Worm (Caenorhabditis elegans) whole organism, midembryonic: ENCODE results near the gene K04C2.5.

ENCODE experiments used
- T22C8.4 ChIP-seq: fragments of 200-800 bp; sonication (Bioruptor generic); IDR thresholded peaks from 2 replicates; pipeline ENCODE4 v1.3.6; 2022; ENCODE audit warnings: missing genetic modification characterization, missing compliant biosample characterization
- cog-1 ChIP-seq: sonication (generic microtip); optimal IDR thresholded peaks from 2 replicates; lab custom pipeline; 2016; ENCODE audit warnings: missing genetic modification characterization, missing compliant biosample characterization
- klf-2 ChIP-seq: fragments of 200-800 bp; sonication (Bioruptor generic); conservative IDR thresholded peaks from 2 replicates; pipeline ENCODE4 v1.3.6; 2022; ENCODE audit warnings: missing genetic modification reagents, missing genetic modification characterization, missing compliant biosample characterization
- med-1 ChIP-seq: sonication (generic microtip); optimal IDR thresholded peaks from 2 replicates; lab custom pipeline; 2017; ENCODE audit warnings: missing genetic modification characterization, mild to moderate bottlenecking, missing compliant biosample characterization, antibody characterized with exemption, missing genetic modification reagents; ENCODE audit not compliant: insufficient read depth
- ref-1 ChIP-seq: fragments of 200-800 bp; sonication (Bioruptor generic); conservative IDR thresholded peaks from 2 replicates; pipeline ENCODE4 v1.3.6; 2022; ENCODE audit warnings: missing genetic modification reagents, missing genetic modification characterization, missing compliant biosample characterization
- tab-1 ChIP-seq: fragments of 200-800 bp; sonication (Bioruptor generic); IDR thresholded peaks from 2 replicates; pipeline ENCODE4 v1.3.6; 2022; ENCODE audit warnings: missing genetic modification characterization, missing compliant biosample characterization
- ztf-23 ChIP-seq: fragments of 200-800 bp; sonication (Bioruptor generic); IDR thresholded peaks from 2 replicates; pipeline ENCODE4 v1.3.6; 2022; ENCODE audit warnings: missing genetic modification reagents, missing genetic modification characterization, missing compliant biosample characterization
- ztf-29 ChIP-seq: fragments of 200-800 bp; sonication (Bioruptor generic); IDR thresholded peaks from 2 replicates; pipeline ENCODE4 v1.3.6; 2022; ENCODE audit warnings: missing genetic modification reagents, missing genetic modification characterization, missing compliant biosample characterization

DNA sequence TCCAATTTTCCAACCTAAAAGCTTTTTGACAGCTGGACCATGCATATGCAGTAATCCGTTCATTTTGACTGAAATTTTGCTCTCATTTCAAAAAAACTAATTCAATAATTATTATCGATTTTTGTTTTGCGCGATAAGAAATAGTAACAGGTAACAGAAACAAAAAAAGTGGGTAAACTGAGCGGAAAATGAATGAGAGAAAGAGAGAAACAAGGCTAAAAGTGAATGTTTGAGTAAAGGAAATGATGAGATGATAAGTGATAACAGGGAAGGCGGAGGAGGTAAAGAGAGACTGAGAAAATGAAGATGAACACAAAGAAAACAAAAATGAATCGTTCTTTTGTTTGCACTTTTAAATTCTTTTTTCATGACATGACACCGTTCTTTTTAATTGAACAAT is 27.6 kb downstream of the K04C2.5 start, which contains the start of gene sma-3:
- TF ChIP-seq ref-1 (GFP tag; lab: Robert Waterston, UW) (no peak), cog-1 (no peak), T22C8.4 (GFP tag; lab: Robert Waterston, UW) (no peak), ztf-23 (no peak), tab-1 (no peak), med-1 (GFP tag; lab: Kevin White, UChicago) (no peak), ztf-29 (GFP tag; lab: Robert Waterston, UW) (no peak), klf-2 (no peak)
